Fruit fly (Drosophila melanogaster) whole organism, larva: ENCODE results near the gene CG15578.
"Not testable (repeated sequence)": the region's sequence is repeated elsewhere in the genome, so short reads cannot be mapped to it uniquely, and the experiment has no call there.

ENCODE experiments used
- noc ChIP-seq: fragments of 200-800 bp; sonication (Bioruptor generic); optimal IDR thresholded peaks from 3 replicates; lab custom pipeline; 2019; ENCODE audit warnings: missing biosample characterization, mild to moderate bottlenecking, missing genetic modification characterization, moderate library complexity

The CG15578 gene

DNA sequence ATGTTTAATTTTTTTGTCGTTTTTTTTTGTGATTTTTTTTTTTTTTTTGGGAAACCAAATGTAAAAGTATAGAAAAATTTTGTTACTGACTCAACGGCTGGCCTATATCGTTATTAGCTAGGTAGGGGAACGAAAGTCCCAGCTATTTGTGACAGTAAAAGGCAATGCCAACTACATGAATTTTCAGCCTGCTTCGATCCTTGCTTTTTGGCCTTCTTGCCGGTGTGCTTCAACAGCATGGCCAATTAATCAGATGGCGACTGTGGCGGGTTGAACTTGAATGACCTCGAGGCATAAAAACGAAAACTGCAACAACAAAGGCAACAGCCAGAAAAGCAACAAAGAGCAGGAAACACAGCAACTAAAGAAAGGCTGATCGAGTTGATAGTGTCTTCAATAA lies at the start of gene CG15578:
Gene CG15578, minus strand, starts transcription at position 101 of the 400 bp plus-strand sequence.
- TF ChIP-seq noc (tag; lab: Kevin White, UChicago), result no peak

DNA sequence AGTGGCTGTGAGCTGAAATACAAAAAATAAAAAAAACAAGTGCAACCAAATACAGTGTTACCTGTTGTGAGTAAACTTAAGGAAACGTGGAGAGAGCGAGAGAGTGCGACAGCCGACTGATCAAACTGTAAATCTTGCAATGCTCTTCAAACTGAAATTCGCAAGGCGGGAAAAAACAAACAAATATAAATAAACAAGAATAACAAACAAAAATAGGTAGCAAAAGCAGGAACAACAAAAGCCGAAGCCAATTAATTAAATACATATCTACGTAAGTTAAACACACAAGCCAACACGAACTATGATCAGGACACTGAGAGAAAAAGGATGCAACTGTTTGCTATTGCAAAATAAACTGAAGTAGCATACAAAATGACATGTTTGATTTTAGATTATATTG lies 47.6 kb upstream of the CG15578 start:
- TF ChIP-seq noc (tag; lab: Kevin White, UChicago), result no peak

dm6 chrX:4324781-4325180 lies 47.0 kb upstream of the CG15578 start:
- peak; percentile 100 for TF ChIP-seq noc (tag; lab: Kevin White, UChicago)

DNA sequence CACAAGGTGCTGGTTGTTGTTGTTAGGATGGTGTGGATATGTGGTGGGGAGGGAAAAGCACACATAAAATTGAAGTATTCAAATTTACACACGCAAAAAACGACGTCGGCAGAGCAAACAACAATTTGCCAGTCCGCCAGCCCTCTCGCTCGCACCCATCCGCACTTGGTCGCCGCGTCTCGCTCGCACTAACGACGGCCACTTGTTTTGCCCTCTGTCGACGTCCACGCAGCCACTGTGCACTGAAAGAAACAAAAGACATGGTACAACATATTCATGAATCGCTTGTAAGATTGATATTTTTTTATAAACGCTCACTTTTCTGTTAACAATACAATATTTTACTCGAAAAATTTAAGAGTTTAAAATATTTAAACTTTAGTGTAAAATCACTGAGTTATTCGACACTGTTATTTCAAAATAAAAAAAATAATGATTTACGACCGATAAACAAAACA lies 46.2 kb upstream of the CG15578 start:
- peak; percentile 85 for TF ChIP-seq noc (tag; lab: Kevin White, UChicago)

DNA sequence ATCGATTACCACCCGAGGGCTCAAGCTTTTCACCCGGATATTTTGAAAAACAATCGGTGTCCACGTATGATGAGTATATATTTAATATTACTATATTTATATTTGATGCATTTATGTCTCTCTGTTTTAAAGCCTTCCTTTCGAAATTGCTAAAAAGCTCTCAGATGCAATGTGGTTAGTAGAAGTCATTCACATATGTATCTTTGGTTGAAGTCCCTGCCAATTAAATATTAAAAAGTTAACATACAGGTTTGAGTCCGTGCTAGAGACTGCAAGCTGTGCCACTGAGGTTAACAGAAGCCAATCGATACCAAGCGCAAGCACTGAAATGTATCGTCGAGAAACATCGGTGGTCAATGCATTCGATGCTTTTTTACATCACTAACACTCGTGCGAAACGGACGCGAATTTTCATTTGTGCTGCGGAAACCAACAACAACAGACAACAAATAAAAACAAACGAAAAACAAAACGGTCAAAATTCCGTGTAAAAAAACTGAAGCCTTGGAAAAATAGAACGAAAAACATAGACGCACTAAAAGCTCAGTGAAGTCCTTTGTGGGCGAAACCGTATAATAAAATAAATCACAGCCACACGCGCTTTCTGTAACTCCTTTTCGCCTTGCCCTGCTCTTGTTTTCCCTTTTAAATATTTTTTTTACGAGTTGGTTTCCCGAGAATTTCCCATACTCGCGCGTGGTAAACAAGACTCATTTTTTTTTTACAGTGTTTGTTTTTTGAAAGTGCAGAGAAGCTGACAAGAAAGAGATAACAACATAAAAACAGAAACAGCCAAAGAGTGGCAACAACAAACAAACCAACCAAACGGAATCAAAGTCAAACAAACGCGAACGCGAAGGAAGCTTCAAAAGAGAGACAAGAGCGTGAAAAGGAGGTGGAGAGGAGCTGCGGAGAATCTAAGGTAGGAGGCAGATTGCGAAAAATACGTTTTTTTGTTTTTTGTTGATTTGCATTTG lies 44.8 kb upstream of the CG15578 start, which contains the start of gene norpA:
Gene norpA, plus strand, starts transcription at position 393 of the 977 bp plus-strand sequence.
- TF ChIP-seq noc (tag; lab: Kevin White, UChicago), result peak; percentile 1

- TF ChIP-seq noc (tag; lab: Kevin White, UChicago), result no peak
Observed at dm6 chrX:4322131-4322233, 44.2 kb upstream of the CG15578 start, which contains the start of gene mRpL33. Gene mRpL33 (minus strand): TSS chrX:4322231.

dm6 chrX:4319240-4319639 lies 41.5 kb upstream of the CG15578 start, which contains the start of gene NO66:
Gene NO66 (plus strand): TSS chrX:4319438.
- TF ChIP-seq noc (tag; lab: Kevin White, UChicago), result not testable (repeated sequence)

DNA sequence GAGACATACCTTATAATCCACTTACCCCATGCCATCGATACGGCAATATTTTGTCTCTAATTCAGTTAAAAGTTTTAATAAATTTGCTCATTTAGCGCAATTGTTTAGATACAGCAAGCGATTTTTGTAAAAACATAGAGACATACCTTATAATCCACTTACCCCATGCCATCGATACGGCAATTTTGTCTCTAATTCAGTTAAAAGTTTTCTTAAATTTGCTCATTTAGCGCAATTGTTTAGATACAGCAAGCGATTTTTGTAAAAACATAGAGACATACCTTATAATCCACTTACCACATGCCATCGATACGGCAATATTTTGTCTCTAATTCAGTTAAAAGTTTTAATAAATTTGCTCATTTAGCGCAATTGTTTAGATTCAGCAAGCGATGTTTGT lies 40.9 kb upstream of the CG15578 start, which contains the start of gene mei-9:
Gene mei-9, minus strand, starts transcription at position 101 of the 400 bp plus-strand sequence.
- not testable (repeated sequence) for TF ChIP-seq noc (tag; lab: Kevin White, UChicago)

DNA sequence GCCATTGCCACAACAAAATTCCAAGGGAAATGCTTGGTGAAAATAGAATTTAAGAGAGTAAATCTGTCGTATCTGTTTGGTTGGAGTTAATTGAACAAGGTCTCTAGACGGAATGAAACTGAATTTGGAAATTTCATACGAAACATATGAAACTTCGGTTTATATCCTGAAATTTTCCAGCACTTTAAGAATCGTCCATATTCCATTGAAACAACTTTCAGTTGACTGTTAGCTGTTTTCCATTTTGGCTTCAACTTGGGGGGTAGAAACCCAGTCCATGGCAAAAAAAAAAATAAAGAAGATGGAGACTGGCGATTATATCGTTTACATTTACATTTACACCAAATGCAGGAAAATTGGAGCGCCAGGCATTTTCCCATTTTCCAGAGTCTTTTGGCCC lies 33.9 kb upstream of the CG15578 start, which contains the start of gene CG15579:
Gene CG15579, minus strand, starts transcription at position 101 of the 400 bp plus-strand sequence.
- no peak for TF ChIP-seq noc (tag; lab: Kevin White, UChicago)

DNA sequence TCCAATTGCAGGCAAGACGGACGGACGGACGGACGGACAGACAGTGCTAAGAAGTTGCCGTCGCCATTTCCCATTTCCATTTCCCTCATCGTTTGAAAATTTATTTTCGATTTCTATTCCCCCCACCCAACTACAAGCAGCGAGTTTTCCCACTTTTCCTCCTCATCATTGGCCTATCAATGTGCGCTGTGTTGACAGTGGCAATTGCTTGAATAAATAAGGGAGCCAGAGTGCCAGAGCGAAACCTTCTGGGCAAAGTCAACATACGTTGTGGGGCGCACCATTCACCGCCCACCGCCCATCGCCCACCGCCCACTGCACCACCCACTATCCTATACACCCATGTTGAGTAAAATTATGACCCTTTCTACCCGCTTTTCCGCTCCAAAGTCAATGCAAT lies 28.2 kb upstream of the CG15578 start:
- TF ChIP-seq noc (tag; lab: Kevin White, UChicago), result no peak

dm6 chrX:4302246-4302645 lies 24.5 kb upstream of the CG15578 start, which contains the start of gene CG12692:
Gene CG12692 (minus strand): TSS chrX:4302346.
- no peak for TF ChIP-seq noc (tag; lab: Kevin White, UChicago)

DNA sequence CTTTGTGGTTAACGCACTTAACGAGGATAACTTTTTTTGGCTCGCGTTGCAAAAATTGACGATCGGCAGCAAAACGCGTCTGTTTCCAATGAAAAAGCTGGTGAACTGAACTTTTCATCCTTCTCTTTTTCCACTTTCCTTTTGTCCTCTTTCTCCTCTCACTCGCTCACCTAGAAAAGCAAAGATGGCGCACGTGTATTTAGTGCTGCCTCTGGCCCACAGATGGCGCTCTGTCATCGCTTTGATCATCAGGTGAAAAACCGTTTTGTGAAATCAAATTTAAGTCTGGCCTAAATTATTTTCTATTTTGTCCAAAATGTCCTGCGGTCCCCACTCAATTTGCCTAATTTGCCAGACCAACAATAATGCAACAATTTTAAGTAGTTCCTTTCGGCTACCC lies 15.7 kb upstream of the CG15578 start:
- TF ChIP-seq noc (tag; lab: Kevin White, UChicago), result no peak

dm6 chrX:4280769-4281168 lies 3.0 kb upstream of the CG15578 start:
- no peak for TF ChIP-seq noc (tag; lab: Kevin White, UChicago)

DNA sequence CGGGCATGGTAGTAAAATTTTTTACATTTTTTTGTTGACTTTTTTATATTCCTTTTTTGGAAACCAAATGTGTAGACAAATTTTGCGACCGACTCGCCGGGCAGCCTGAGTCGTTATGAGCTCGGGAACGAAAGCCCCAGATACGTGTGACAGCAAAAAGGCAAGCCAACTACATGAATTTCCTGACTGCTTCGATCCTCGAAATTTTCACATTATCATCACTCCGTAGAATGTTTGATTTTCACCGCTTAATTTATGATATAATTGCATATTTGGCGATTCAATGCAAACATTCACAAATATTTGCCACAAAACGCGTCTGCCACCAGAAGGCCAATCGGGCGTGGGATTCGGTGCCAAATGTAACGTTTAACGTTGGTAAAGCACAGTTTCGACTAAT lies 861 bp downstream of the CG15578 start, which contains the start of gene CG15577:
Gene CG15577, minus strand, starts transcription at position 101 of the 400 bp plus-strand sequence.
- no peak for TF ChIP-seq noc (tag; lab: Kevin White, UChicago)

dm6 chrX:4273499-4273898 lies 4.3 kb downstream of the CG15578 start:
- no peak for TF ChIP-seq noc (tag; lab: Kevin White, UChicago)

DNA sequence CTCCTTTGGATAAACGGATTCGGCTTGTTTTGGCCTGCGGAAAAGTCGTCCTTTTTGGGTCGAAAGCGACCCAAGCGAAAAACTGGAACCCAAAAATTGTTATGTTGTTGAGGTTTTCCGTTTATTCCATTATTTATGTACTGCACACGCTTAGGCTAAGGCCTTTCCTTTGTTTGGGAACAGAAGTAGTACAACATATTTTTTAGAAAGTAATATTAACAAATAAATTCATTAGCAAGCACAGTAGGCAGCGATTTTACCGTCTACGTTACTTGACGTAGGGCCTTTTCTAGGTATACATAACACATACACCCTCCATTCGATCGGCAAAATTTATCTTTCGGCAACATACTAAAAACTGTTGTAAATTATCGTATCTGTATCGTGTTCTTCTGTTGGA lies 9.4 kb downstream of the CG15578 start, which contains the start of gene CG15572:
Gene CG15572, plus strand, starts transcription at position 301 of the 400 bp plus-strand sequence.
- TF ChIP-seq noc (tag; lab: Kevin White, UChicago), result no peak

DNA sequence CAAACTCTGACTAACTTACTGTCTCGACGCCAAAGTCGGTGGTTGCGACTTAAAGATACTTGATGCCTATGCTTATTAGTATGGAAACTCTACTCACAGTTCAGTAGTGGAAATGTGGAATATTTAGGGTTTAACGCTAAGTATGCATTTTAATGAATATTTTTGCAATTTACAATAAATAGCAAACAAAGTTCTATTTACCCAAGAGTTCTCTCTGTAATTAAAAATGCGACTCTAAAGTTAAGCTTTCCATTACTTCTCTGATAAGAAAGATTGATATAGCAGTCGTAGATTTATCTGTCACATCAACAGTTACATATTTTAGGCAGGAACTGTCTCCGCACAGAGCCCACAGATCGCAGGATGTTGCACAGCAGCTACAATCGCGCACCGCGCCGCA lies 12.0 kb downstream of the CG15578 start, which contains the start of gene CG12691:
Gene CG12691, plus strand, starts transcription at position 301 of the 400 bp plus-strand sequence.
- no peak for TF ChIP-seq noc (tag; lab: Kevin White, UChicago)
